Fruit fly (Drosophila melanogaster): ENCODE measurements around the gene bnk.

bnk gene

DNA sequence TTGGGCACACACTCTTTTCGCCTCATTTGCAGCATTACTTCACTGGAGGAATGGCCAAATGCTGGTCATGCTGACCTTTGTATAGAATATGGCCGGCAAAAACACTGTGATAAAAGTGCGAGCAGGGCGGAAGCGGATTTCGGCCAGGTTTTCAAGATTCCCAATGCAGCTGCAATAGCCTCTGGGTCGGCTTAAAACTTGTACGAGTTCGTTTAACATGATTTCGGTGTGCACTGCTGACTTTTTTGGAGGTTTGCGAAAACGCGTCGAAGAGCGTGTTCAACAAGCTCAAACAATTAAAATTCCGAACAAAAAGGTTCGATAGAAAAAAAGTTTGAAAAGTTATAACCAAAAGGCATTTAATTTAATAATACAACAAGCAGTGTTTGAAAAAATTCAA is 17.5 kb downstream of the bnk start, which contains the start of gene chp:
Gene chp, minus strand, starts transcription at position 101 of the 400 bp plus-strand sequence.
- TF ChIP-seq sob (GFP tag; IDR thresholded peaks at IDR 0.05): no peak
- TF ChIP-seq tna (GFP tag; IDR thresholded peaks at IDR 0.05; ENCODE audit: partially characterized antibody): no peak
- no peak for TF ChIP-seq Chrac-16 (GFP tag; optimal IDR thresholded peaks at IDR 0.05)
- no peak for TF ChIP-seq Opbp (GFP tag; IDR thresholded peaks at IDR 0.05; ENCODE audit: partially characterized antibody)
- no peak for TF ChIP-seq NFAT (GFP tag; IDR thresholded peaks at IDR 0.05)
- no peak for TF ChIP-seq CG1647 (GFP tag; optimal IDR thresholded peaks at IDR 0.05)
- TF ChIP-seq CG17612 (GFP tag; IDR thresholded peaks at IDR 0.05): no peak
- no peak for TF ChIP-seq CG17912 (GFP tag; optimal IDR thresholded peaks at IDR 0.05)
- TF ChIP-seq CG12744 (GFP tag; optimal IDR thresholded peaks at IDR 0.05): no peak
- TF ChIP-seq CHES-1-like (GFP tag; optimal IDR thresholded peaks at IDR 0.05): no peak
- no peak for TF ChIP-seq gce (GFP tag; IDR thresholded peaks at IDR 0.05)
- no peak for TF ChIP-seq CG13775 (GFP tag; optimal IDR thresholded peaks at IDR 0.05)
- no peak for TF ChIP-seq gem (tag; optimal IDR thresholded peaks at IDR 0.05)
- no peak for TF ChIP-seq CG7745 (tag; optimal IDR thresholded peaks at IDR 0.05)
- no peak for TF ChIP-seq Fer1 (GFP tag; optimal IDR thresholded peaks at IDR 0.05)
- TF ChIP-seq pan (optimal IDR thresholded peaks at IDR 0.05): no peak
- no peak for TF ChIP-seq pan (GFP tag; optimal IDR thresholded peaks at IDR 0.05 in 1 of 2, IDR thresholded peaks at IDR 0.05 in 1 of 2)

dm6 chr3R:31213227-31213626 is 20.1 kb downstream of the bnk start, which contains the start of the genes Zwilch and CG1542:
TSS of gene Zwilch (minus strand) at chr3R:31213376.
TSS of gene CG1542 (plus strand) at chr3R:31213458.
- TF ChIP-seq al (GFP tag; IDR thresholded peaks at IDR 0.05) (no peak), Taf1 (GFP tag; IDR thresholded peaks at IDR 0.05) (no peak), Side (GFP tag; optimal IDR thresholded peaks at IDR 0.05) (no peak), Ada2b (GFP tag; IDR thresholded peaks at IDR 0.05) (no peak), CG11085 (GFP tag; IDR thresholded peaks at IDR 0.05) (no peak), bab2 (GFP tag; optimal IDR thresholded peaks at IDR 0.05) (no peak), B-H1 (GFP tag; IDR thresholded peaks at IDR 0.05) (no peak), Dbx (GFP tag; IDR thresholded peaks at IDR 0.05) (no peak), sens (GFP tag) (peak; percentile 78), CG11093 (GFP tag; IDR thresholded peaks at IDR 0.05) (no peak), CG12155 (GFP tag; optimal IDR thresholded peaks at IDR 0.05) (no peak), CG13287 (GFP tag; IDR thresholded peaks at IDR 0.05; ENCODE audit: partially characterized antibody) (peak; percentile 86), CG16863 (GFP tag; optimal IDR thresholded peaks at IDR 0.05) (no peak), Lpt (GFP tag; optimal IDR thresholded peaks at IDR 0.05) (no peak), CG10959 (GFP tag; IDR thresholded peaks at IDR 0.05) (no peak), hkb (optimal IDR thresholded peaks at IDR 0.05) (no peak), hkb (GFP tag; IDR thresholded peaks at IDR 0.05) (no peak), lilli (GFP tag; optimal IDR thresholded peaks at IDR 0.05) (no peak), CG10147 (GFP tag; optimal IDR thresholded peaks at IDR 0.05) (no peak), esg (GFP tag; conservative IDR thresholded peaks at IDR 0.05) (no peak), CG2712 (tag; optimal IDR thresholded peaks at IDR 0.05) (no peak), Rfx (GFP tag; IDR thresholded peaks at IDR 0.05) (0 out of 2 replicates have a peak, but pooled peaks have one; percentile 33), CG14441 (GFP tag; IDR thresholded peaks at IDR 0.05) (no peak), CG12769 (tag; optimal IDR thresholded peaks at IDR 0.05) (no peak), tin (GFP tag; optimal IDR thresholded peaks at IDR 0.05) (no peak), CG11504 (tag; optimal IDR thresholded peaks at IDR 0.05) (no peak), CG7786 (GFP tag; optimal IDR thresholded peaks at IDR 0.05) (no peak), CG6813 (GFP tag; optimal IDR thresholded peaks at IDR 0.05) (no peak), CG2199 (GFP tag; IDR thresholded peaks at IDR 0.05) (no peak), ato (GFP tag; IDR thresholded peaks at IDR 0.05; ENCODE audit: partially characterized antibody) (peak; percentile 77), HmgD (GFP tag; optimal IDR thresholded peaks at IDR 0.05) (peak; percentile 64), ase (GFP tag; IDR thresholded peaks at IDR 0.05) (no peak), CG30403 (GFP tag; optimal IDR thresholded peaks at IDR 0.05) (no peak), Hr51 (GFP tag; optimal IDR thresholded peaks at IDR 0.05) (no peak), Mes4 (GFP tag; optimal IDR thresholded peaks at IDR 0.05) (no peak), dysf (GFP tag; IDR thresholded peaks at IDR 0.05) (no peak)
